Fruit fly (Drosophila melanogaster): ENCODE measurements around the gene CG6006.

dm6 chr3R:16173500-16173899 lies 18.7 kb downstream of the CG6006 start:
- TF ChIP-seq Lpt (GFP tag; optimal IDR thresholded peaks at IDR 0.05) = no peak
- no peak for TF ChIP-seq Sox102F (GFP tag; optimal IDR thresholded peaks at IDR 0.05)
- TF ChIP-seq CG16779 (tag; optimal IDR thresholded peaks at IDR 0.05) = no peak
- TF ChIP-seq CG6163 (GFP tag; IDR thresholded peaks at IDR 0.05) = no peak
- TF ChIP-seq Sox15 (GFP tag; optimal IDR thresholded peaks at IDR 0.05) = no peak
- TF ChIP-seq OdsH (GFP tag; optimal IDR thresholded peaks at IDR 0.05) = no peak
- TF ChIP-seq dac (GFP tag; optimal IDR thresholded peaks at IDR 0.05) = no peak
- TF ChIP-seq Blimp-1 (GFP tag; optimal IDR thresholded peaks at IDR 0.05) = no peak
- TF ChIP-seq Gug (GFP tag; IDR thresholded peaks at IDR 0.05) = no peak
- TF ChIP-seq fd59A (GFP tag; optimal IDR thresholded peaks at IDR 0.05) = no peak
- no peak for TF ChIP-seq CG8119 (GFP tag; IDR thresholded peaks at IDR 0.05)
